Worm (Caenorhabditis elegans) whole organism, L4 larva: Measurements from ENCODE around the gene C47E12.10.

Source experiments
- F10B5.3 ChIP-seq: sonication (generic microtip); optimal IDR thresholded peaks from 2 replicates; lab custom pipeline; 2016; ENCODE audit warnings: mild to moderate bottlenecking, missing genetic modification characterization, missing compliant biosample characterization
- F49E8.2 ChIP-seq: sonication (generic microtip); optimal IDR thresholded peaks from 2 replicates; lab custom pipeline; 2016; ENCODE audit warnings: missing compliant biosample characterization, mild to moderate bottlenecking, missing genetic modification characterization, borderline replicate concordance
- T20F7.1 ChIP-seq: fragments of 200-800 bp; sonication (Bioruptor generic); optimal IDR thresholded peaks from 2 replicates; lab custom pipeline; 2018; ENCODE audit warnings: mild to moderate bottlenecking, missing genetic modification characterization, missing compliant biosample characterization
- aha-1 ChIP-seq: fragments of 150-350 bp; peaks from one replicate; lab custom pipeline; 2014; ENCODE audit warnings: missing biosample characterization, missing genetic modification characterization
- ceh-28 ChIP-seq: fragments of 150-350 bp; optimal IDR thresholded peaks from 2 replicates; lab custom pipeline; 2014; ENCODE audit warnings: missing biosample characterization, missing genetic modification reagents, missing genetic modification characterization
- ces-1 ChIP-seq: fragments of 150-350 bp; sonication (generic microtip); optimal IDR thresholded peaks from 4 replicates; lab custom pipeline; 2014; ENCODE audit warnings: missing biosample characterization, missing genetic modification reagents, missing genetic modification characterization
- daf-12 ChIP-seq: fragments of 150-350 bp; optimal IDR thresholded peaks from 2 replicates; lab custom pipeline; 2014; ENCODE audit warnings: missing biosample characterization, missing genetic modification reagents, missing genetic modification characterization
- daf-16 ChIP-seq, 3 experiments: sonication (generic microtip); optimal IDR thresholded peaks; 2 replicates each; lab custom pipeline; 2016 to 2017; ENCODE audit warnings: missing genetic modification characterization in 3 of 3, missing genetic modification reagents in 3 of 3, mild to moderate bottlenecking in 2 of 3, missing compliant biosample characterization in 2 of 3, missing biosample characterization in 1 of 3, moderate library complexity in 1 of 3
- dpl-1 ChIP-seq: fragments of 150-350 bp; optimal IDR thresholded peaks from 2 replicates; lab custom pipeline; 2014; ENCODE audit warnings: missing biosample characterization, missing genetic modification reagents, missing genetic modification characterization
- dve-1 ChIP-seq: sonication (generic microtip); optimal IDR thresholded peaks from 2 replicates; lab custom pipeline; 2017; ENCODE audit warnings: antibody characterized with exemption, mild to moderate bottlenecking, missing genetic modification characterization, missing compliant biosample characterization; ENCODE audit not compliant: insufficient read depth
- egl-43 ChIP-seq: fragments of 200-800 bp; sonication (Bioruptor generic); IDR thresholded peaks from 2 replicates; pipeline ENCODE4 v1.3.6; 2022; ENCODE audit warnings: missing genetic modification reagents, missing genetic modification characterization, missing compliant biosample characterization
- fos-1 ChIP-seq: fragments of 150-350 bp; optimal IDR thresholded peaks from 2 replicates; lab custom pipeline; 2014; ENCODE audit warnings: missing biosample characterization, missing genetic modification characterization
- hlh-11 ChIP-seq: fragments of 200-800 bp; sonication (Bioruptor generic); optimal IDR thresholded peaks from 2 replicates; lab custom pipeline; 2018; ENCODE audit warnings: mild to moderate bottlenecking, missing genetic modification characterization, missing compliant biosample characterization
- lim-7 ChIP-seq: fragments of 200-800 bp; sonication (Bioruptor generic); IDR thresholded peaks from 2 replicates; pipeline ENCODE4 v1.3.6; 2022; ENCODE audit warnings: missing genetic modification characterization, missing compliant biosample characterization
- lin-1 ChIP-seq: fragments of 200-800 bp; sonication (Bioruptor generic); IDR thresholded peaks from 2 replicates; pipeline ENCODE4 v1.3.6; 2022; ENCODE audit warnings: missing genetic modification reagents, missing genetic modification characterization, missing compliant biosample characterization
- lin-38 ChIP-seq: fragments of 200-800 bp; sonication (Bioruptor generic); IDR thresholded peaks from 2 replicates; pipeline ENCODE4 v1.3.6; 2022; ENCODE audit warnings: missing genetic modification reagents, missing genetic modification characterization, missing compliant biosample characterization
- mdt-29 ChIP-seq: fragments of 200-800 bp; sonication (Bioruptor generic); IDR thresholded peaks from 2 replicates; pipeline ENCODE4 v1.3.6; 2022; ENCODE audit warnings: missing genetic modification reagents, missing genetic modification characterization, missing compliant biosample characterization
- mxl-3 ChIP-seq: fragments of 200-800 bp; sonication (Bioruptor generic); optimal IDR thresholded peaks from 2 replicates; lab custom pipeline; 2018; ENCODE audit warnings: mild to moderate bottlenecking, missing genetic modification characterization, missing compliant biosample characterization
- nhr-11 ChIP-seq: fragments of 150-350 bp; optimal IDR thresholded peaks from 2 replicates; lab custom pipeline; 2014; ENCODE audit warnings: missing biosample characterization, missing genetic modification characterization
- nhr-111 ChIP-seq: fragments of 200-800 bp; sonication (Bioruptor generic); optimal IDR thresholded peaks from 2 replicates; lab custom pipeline; 2018; ENCODE audit warnings: mild to moderate bottlenecking, missing genetic modification characterization, missing compliant biosample characterization
- nhr-28 ChIP-seq: fragments of 150-350 bp; optimal IDR thresholded peaks from 2 replicates; lab custom pipeline; 2014; ENCODE audit warnings: missing biosample characterization, missing genetic modification characterization
- nhr-41 ChIP-seq: fragments of 200-800 bp; sonication (Bioruptor generic); IDR thresholded peaks from 2 replicates; pipeline ENCODE4 v1.3.6; 2022; ENCODE audit warnings: missing genetic modification reagents, missing genetic modification characterization, missing compliant biosample characterization
- nhr-42 ChIP-seq: fragments of 200-800 bp; sonication (Bioruptor generic); IDR thresholded peaks from 2 replicates; pipeline ENCODE4 v1.3.6; 2022; ENCODE audit warnings: missing genetic modification characterization, missing compliant biosample characterization
- nhr-6 ChIP-seq: fragments of 150-350 bp; optimal IDR thresholded peaks from 2 replicates; lab custom pipeline; 2014; ENCODE audit warnings: missing biosample characterization, missing genetic modification characterization
- nhr-76 ChIP-seq: fragments of 150-350 bp; optimal IDR thresholded peaks from 2 replicates; lab custom pipeline; 2014; ENCODE audit warnings: missing biosample characterization, missing genetic modification characterization
- nhr-77 ChIP-seq: fragments of 150-350 bp; optimal IDR thresholded peaks from 2 replicates; lab custom pipeline; 2014; ENCODE audit warnings: missing biosample characterization, missing genetic modification characterization
- php-3 ChIP-seq: fragments of 200-800 bp; sonication (Bioruptor generic); IDR thresholded peaks from 2 replicates; pipeline ENCODE4 v1.3.6; 2022; ENCODE audit warnings: missing genetic modification reagents, missing genetic modification characterization, missing compliant biosample characterization
- rbr-2 ChIP-seq: sonication (generic microtip); optimal IDR thresholded peaks from 2 replicates; lab custom pipeline; 2016; ENCODE audit warnings: missing genotype, missing genetic modification characterization, missing compliant biosample characterization
- sdz-12 ChIP-seq: fragments of 200-800 bp; sonication (Bioruptor generic); optimal IDR thresholded peaks from 2 replicates; lab custom pipeline; 2018; ENCODE audit warnings: mild to moderate bottlenecking, missing genetic modification characterization, missing compliant biosample characterization
- snpc-4 ChIP-seq: fragments of 150-350 bp; optimal IDR thresholded peaks from 2 replicates; lab custom pipeline; 2014; ENCODE audit warnings: missing biosample characterization, missing genetic modification characterization
- spr-1 ChIP-seq: sonication (generic microtip); optimal IDR thresholded peaks from 2 replicates; lab custom pipeline; 2016; ENCODE audit warnings: mild to moderate bottlenecking, missing genetic modification characterization, missing compliant biosample characterization
- spr-3 ChIP-seq: fragments of 200-800 bp; sonication (Bioruptor generic); optimal IDR thresholded peaks from 2 replicates; lab custom pipeline; 2018; ENCODE audit warnings: mild to moderate bottlenecking, missing genetic modification characterization, missing compliant biosample characterization
- tag-97 ChIP-seq: fragments of 200-800 bp; sonication (Bioruptor generic); IDR thresholded peaks from 2 replicates; pipeline ENCODE4 v1.3.6; 2022; ENCODE audit warnings: missing genetic modification characterization, missing compliant biosample characterization
- unc-130 ChIP-seq: sonication (generic microtip); optimal IDR thresholded peaks from 2 replicates; lab custom pipeline; 2016; ENCODE audit warnings: missing genetic modification reagents, missing genetic modification characterization, missing compliant biosample characterization
- unc-39 ChIP-seq: sonication (generic microtip); optimal IDR thresholded peaks from 2 replicates; lab custom pipeline; 2017; ENCODE audit warnings: missing biosample characterization, missing genetic modification characterization
- unc-62 ChIP-seq, 3 experiments: fragments of 150-350 bp in 1 of 3; sonication (generic microtip); optimal IDR thresholded peaks in 2 of 3; peaks in 1 of 3; 1 replicate in 1 of 3; 2 replicates in 2 of 3; lab custom pipeline; 2014 to 2017; ENCODE audit warnings: missing biosample characterization in 3 of 3, missing genetic modification characterization in 3 of 3, missing genetic modification reagents in 3 of 3, missing genotype in 1 of 3
- zfp-3 ChIP-seq: fragments of 200-800 bp; sonication (Bioruptor generic); conservative IDR thresholded peaks from 2 replicates; pipeline ENCODE4 v1.3.6; 2022; ENCODE audit warnings: missing genetic modification reagents, missing genetic modification characterization, missing compliant biosample characterization
- zip-11 ChIP-seq: fragments of 200-800 bp; sonication (Bioruptor generic); IDR thresholded peaks from 2 replicates; pipeline ENCODE4 v1.3.6; 2022; ENCODE audit warnings: missing genetic modification characterization, missing compliant biosample characterization

The C47E12.10 gene

ce11 chrIV:9972629-9973028 is at the start of gene C47E12.10, which contains the start of gene C47E12.12:
Gene C47E12.10, plus strand, starts transcription at chrIV:9972800.
Gene C47E12.12, minus strand, starts transcription at chrIV:9972729.
- TF ChIP-seq unc-130 (GFP tag; lab: Kevin White, UChicago) (no peak), zfp-3 (no peak), spr-3 (GFP tag; lab: Kevin White, UChicago) (no peak), zip-11 (GFP tag; lab: Robert Waterston, UW) (no peak), F10B5.3 (tag; lab: Kevin White, UChicago) (no peak), unc-39 (tag; lab: Kevin White, UChicago) (no peak), nhr-6 (tag; lab: Kevin White, UChicago) (no peak), dve-1 (no peak), mdt-29 (GFP tag; lab: Robert Waterston, UW) (no peak), daf-12 (tag; lab: Kevin White, UChicago) (no peak), nhr-77 (tag; lab: Kevin White, UChicago) (no peak)

ce11 chrIV:9924419-9924818 is 48.2 kb upstream of the C47E12.10 start:
- TF ChIP-seq lin-1 (GFP tag; lab: Robert Waterston, UW), result no peak
- no peak for TF ChIP-seq unc-39 (tag; lab: Kevin White, UChicago)
- TF ChIP-seq unc-62 (GFP tag; optimal IDR thresholded peaks at IDR 0.05 in 1 of 2; lab: Kevin White, UChicago), result peak in 1 of 2 experiments; percentile 96
- TF ChIP-seq unc-62 (tag; optimal IDR thresholded peaks at IDR 0.05; lab: Kevin White, UChicago), result no peak

- TF ChIP-seq nhr-111 (GFP tag; lab: Kevin White, UChicago) (no peak), sdz-12 (GFP tag; lab: Kevin White, UChicago) (no peak), php-3 (GFP tag; lab: Robert Waterston, UW) (no peak), mxl-3 (no peak), lin-38 (GFP tag; lab: Robert Waterston, UW) (no peak), tag-97 (GFP tag; lab: Robert Waterston, UW) (no peak), spr-1 (tag; lab: Kevin White, UChicago) (no peak), daf-16 (GFP tag; optimal IDR thresholded peaks at IDR 0.05; lab: Kevin White, UChicago) (peak in 1 of 2 experiments; percentile 90), daf-16 (tag; optimal IDR thresholded peaks at IDR 0.05; lab: Kevin White, UChicago) (no peak), nhr-76 (tag; lab: Kevin White, UChicago) (no peak), nhr-42 (GFP tag; lab: Robert Waterston, UW) (no peak), nhr-11 (tag; lab: Kevin White, UChicago) (peak; percentile 67), lim-7 (no peak), unc-62 (GFP tag; optimal IDR thresholded peaks at IDR 0.05 in 1 of 2; lab: Kevin White, UChicago) (peak in 1 of 2 experiments; percentile 91), unc-62 (tag; optimal IDR thresholded peaks at IDR 0.05; lab: Kevin White, UChicago) (no peak), hlh-11 (tag; lab: Kevin White, UChicago) (peak; percentile 10), ceh-28 (no peak), F49E8.2 (tag; lab: Kevin White, UChicago) (no peak), zfp-3 (no peak), snpc-4 (no peak), egl-43 (GFP tag; lab: Robert Waterston, UW) (no peak), fos-1 (tag; lab: Kevin White, UChicago) (no peak), lin-1 (GFP tag; lab: Robert Waterston, UW) (no peak)
Observed at ce11 chrIV:9928180-9928896, 44.3 kb upstream of the C47E12.10 start, which contains the start of gene dur-1. Gene dur-1, minus strand, starts transcription at chrIV:9928230.

ce11 chrIV:9932055-9932454 is 40.5 kb upstream of the C47E12.10 start, which contains the start of the genes trmt-10A and F25H8.2:
Gene trmt-10A, minus strand, starts transcription at chrIV:9932213.
Gene F25H8.2, plus strand, starts transcription at chrIV:9932235.
- TF ChIP-seq dve-1 (peak; percentile 7), nhr-41 (GFP tag; lab: Robert Waterston, UW) (no peak), nhr-77 (tag; lab: Kevin White, UChicago) (peak; percentile 65), nhr-28 (tag; lab: Kevin White, UChicago) (peak; percentile 18), ces-1 (no peak), dpl-1 (GFP tag; lab: Kevin White, UChicago) (peak; percentile 44), lin-38 (GFP tag; lab: Robert Waterston, UW) (peak; percentile 89), T20F7.1 (peak; percentile 90), nhr-6 (tag; lab: Kevin White, UChicago) (peak; percentile 16), aha-1 (tag; lab: Kevin White, UChicago) (peak; percentile 30), rbr-2 (tag; lab: Kevin White, UChicago) (peak; percentile 28)
- TF ChIP-seq, all 104 proteins: peak for 9
